4 worm cellular contexts compared by ENCODE assay signal in the genomic region with DNA sequence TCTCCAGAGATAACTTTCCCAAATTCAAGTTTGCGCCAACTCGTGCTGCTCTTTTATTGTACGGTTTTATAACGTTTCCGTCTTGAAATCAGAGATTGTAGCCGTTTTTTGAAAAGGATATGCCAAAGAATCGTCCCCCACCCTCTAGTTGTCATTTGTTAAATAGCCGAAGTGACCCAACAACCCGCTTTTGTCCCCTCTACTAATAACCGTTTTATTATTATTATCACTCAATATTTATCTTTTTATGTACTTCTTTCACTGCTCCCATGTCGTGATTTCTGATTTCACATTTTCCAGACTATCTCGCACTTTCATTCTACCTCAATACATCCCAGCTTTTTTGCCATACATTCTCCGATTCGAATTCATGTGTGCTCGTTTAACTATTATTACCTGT.
A peak's percentile ranks its signal among the peaks of the same experiment; 100 is the strongest.
TF ChIP-seq lines count a peak whose summit lies in the region.

No protein-coding gene starts in this region.

TF ChIP-seq in whole organism, early embryonic, 17 proteins besides CTCF, POLR2A, EP300 and RAD21:
- TF ChIP-seq scrt-1 (GFP tag; IDR thresholded peaks at IDR 0.05; lab: Robert Waterston, UW): no peak
- peak; percentile 76 for TF ChIP-seq ama-1 (optimal IDR thresholded peaks at IDR 0.05; lab: Kevin White, UChicago)

TF ChIP-seq in whole organism, late embryonic, 69 proteins besides CTCF, POLR2A, EP300 and RAD21:
- TF ChIP-seq ahr-1 (tag; optimal IDR thresholded peaks at IDR 0.05; lab: Kevin White, UChicago): no peak
- no peak for TF ChIP-seq fkh-10 (GFP tag; optimal IDR thresholded peaks at IDR 0.05; lab: Kevin White, UChicago)
- TF ChIP-seq elt-2 (tag; optimal IDR thresholded peaks at IDR 0.05; lab: Kevin White, UChicago): peak; percentile 2
TF ChIP-seq in whole organism, late embryonic: peak in this region for 1.

TF ChIP-seq in whole organism, midembryonic, 9 proteins besides CTCF, POLR2A, EP300 and RAD21:
- TF ChIP-seq flt-1 (GFP tag; IDR thresholded peaks at IDR 0.05; lab: Robert Waterston, UW) (0 out of 2 replicates have a peak, but pooled peaks have one; percentile 51), ztf-29 (GFP tag; IDR thresholded peaks at IDR 0.05; lab: Robert Waterston, UW) (no peak)
TF ChIP-seq in whole organism, midembryonic: peak in this region for 1.

TF ChIP-seq in whole organism, mixed stage, embryonic, 35 proteins besides CTCF, POLR2A, EP300 and RAD21:
- TF ChIP-seq cnd-1 (tag; optimal IDR thresholded peaks at IDR 0.05; lab: Kevin White, UChicago) (peak; percentile 18), sptf-1 (tag; optimal IDR thresholded peaks at IDR 0.05; lab: Kevin White, UChicago) (peak; percentile 16), lsy-2 (tag; optimal IDR thresholded peaks at IDR 0.05; lab: Kevin White, UChicago) (no peak), elt-1 (tag; optimal IDR thresholded peaks at IDR 0.05; lab: Kevin White, UChicago; ENCODE audit: borderline replicate concordance, insufficient read depth) (no peak)
